Worm (Caenorhabditis elegans) whole organism, dauer: ENCODE data around the gene W01C9.2.

ENCODE experiments used
- unc-62 ChIP-seq: sonication (generic microtip); optimal IDR thresholded peaks from 2 replicates; lab custom pipeline; 2017; ENCODE audit warnings: missing biosample characterization, missing genetic modification reagents, missing genetic modification characterization

W01C9.2 gene

DNA sequence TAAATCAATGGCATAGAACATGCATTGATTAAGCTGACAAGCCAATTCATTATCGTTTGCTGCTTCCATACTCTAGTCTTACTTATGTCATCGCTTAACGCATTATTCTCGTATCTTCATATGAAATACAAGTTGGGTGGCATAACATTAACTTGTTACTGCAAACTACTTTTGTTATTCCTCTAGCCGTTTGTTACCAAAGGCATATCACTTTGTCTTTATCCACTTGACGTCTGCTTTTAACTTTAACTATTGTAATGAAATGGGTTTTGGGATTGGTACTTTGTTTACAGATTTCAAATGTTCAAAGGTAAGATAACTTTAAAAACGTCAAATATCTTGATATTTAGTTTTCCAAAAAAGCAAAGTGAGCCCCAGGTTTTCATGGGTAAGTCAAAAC lies at the start of gene W01C9.2:
Gene W01C9.2 (plus strand): TSS at position 301 of the 400 bp plus-strand sequence.
- TF ChIP-seq unc-62 (GFP tag; lab: Kevin White, UChicago), result no peak

DNA sequence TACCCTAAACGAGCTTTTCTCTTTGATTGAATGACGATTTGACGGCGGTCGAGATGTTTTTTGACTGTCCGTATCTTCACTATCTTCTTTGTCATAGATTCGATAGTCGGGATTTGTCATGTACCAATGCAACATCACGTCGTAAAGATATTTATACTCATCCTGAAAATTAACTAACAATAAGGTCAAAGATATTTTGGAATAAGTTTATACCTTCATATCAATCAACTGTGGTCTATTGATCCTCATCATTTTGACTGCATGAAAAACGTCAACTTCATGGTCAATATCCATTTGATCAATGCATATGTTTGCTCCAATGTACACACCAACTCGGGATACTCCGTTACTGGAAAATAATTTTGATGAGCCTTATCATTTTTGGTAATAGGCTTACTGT lies 48.0 kb upstream of the W01C9.2 start:
- TF ChIP-seq unc-62 (GFP tag; lab: Kevin White, UChicago), result no peak

DNA sequence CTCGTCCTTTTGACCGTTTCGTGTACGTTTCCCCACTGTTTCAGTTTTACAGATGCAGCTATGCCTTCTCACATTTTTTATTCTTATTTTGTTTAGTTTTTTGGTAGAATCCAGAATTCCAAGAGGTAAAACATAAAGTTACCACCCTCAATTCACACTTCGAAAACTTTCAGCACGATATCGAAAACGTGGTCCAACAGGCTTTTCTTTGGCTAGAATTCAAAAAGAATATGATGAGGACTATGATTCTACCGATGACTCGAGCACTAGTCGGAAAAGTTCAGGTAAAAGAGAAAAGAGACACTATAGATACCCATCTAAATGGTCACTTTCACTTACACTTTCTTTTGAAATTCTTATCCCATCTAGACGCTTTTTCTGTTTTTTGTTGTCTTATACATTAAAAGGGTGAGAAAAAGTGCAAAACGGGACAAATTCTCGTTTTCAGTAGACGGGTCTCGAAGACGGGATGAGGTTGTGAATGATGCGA lies 41.9 kb upstream of the W01C9.2 start, which contains the start of gene M05D6.9:
Gene M05D6.9 (plus strand): TSS at position 51 of the 490 bp plus-strand sequence.
- TF ChIP-seq unc-62 (GFP tag; lab: Kevin White, UChicago), result no peak

DNA sequence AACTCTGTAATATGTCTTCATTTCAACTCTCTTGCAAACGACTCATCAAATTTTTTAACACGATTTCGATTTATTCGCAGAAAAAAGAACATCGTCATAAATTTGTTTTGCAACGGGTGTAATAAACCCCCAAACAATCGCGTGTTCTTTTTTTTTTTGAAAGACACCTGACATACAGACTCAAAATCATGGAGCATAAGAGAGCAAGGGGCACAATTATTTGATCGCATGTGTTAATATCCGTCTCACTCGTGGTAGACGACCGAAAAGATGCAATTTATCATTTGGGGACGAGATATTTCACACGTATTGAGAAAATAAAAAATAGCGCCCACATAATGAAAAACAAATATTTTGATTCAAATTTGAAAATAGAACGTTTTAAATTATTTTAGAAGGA lies 40.0 kb upstream of the W01C9.2 start:
- no peak for TF ChIP-seq unc-62 (GFP tag; lab: Kevin White, UChicago)

- no peak for TF ChIP-seq unc-62 (GFP tag; lab: Kevin White, UChicago)
Observed at ce11 chrII:8498173-8498572, 38.0 kb upstream of the W01C9.2 start.

DNA sequence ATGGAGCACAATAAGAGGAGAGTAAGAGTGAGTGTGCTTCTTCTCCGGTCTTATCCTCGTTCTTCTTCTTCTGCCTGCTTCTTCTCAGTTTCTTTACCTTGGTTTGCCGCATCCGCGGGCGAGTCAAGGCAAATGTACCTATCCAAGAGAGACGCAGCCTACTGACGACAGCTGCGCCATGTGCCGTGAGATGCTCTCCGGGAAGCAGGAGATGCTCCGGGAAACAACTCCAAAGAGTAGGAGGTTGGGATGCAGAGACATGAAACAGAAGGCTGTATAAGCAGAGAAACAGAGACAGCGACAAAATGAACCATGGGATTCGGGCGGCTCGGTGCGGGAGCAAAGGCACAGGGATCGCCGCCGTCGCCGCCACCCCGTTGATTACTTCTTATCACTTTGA lies 37.1 kb upstream of the W01C9.2 start:
- no peak for TF ChIP-seq unc-62 (GFP tag; lab: Kevin White, UChicago)

DNA sequence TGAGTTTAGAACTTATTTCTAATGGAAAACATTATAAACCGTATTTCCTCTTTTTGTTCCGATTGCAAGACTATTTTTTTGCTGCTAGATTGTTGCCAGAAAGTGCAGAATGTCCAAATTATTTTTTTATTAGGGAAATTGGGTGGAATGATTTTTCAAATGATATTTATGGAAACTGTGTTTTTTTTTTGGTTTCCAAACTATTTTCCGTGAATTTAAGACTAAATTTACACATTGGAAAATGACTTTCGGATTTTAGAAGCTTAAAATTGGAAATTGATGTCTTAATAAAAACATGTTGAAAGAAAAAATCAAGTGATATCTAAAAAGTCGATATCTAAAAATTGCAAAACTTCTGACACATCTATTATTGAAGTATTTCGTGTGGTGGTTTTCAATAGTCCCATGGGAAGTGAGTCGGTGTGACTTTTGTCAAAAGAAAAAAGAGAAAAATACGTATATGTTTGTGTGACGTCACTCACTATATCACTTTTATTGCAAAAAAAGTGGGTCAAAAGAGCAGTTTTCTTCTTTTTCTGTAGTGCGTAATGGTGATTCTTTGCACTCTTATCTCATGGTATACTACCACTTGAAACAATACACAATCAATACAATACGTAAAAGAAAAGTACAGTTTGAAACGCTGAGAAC lies 32.0 kb upstream of the W01C9.2 start:
- TF ChIP-seq unc-62 (GFP tag; lab: Kevin White, UChicago), result no peak

ce11 chrII:8506759-8507158 lies 29.4 kb upstream of the W01C9.2 start:
- TF ChIP-seq unc-62 (GFP tag; lab: Kevin White, UChicago), result no peak

- TF ChIP-seq unc-62 (GFP tag; lab: Kevin White, UChicago), result no peak
Observed at ce11 chrII:8508956-8509355, 27.2 kb upstream of the W01C9.2 start, which contains the start of gene T13H5.1. T13H5.1 (minus strand) TSS chrII:8509056.

DNA sequence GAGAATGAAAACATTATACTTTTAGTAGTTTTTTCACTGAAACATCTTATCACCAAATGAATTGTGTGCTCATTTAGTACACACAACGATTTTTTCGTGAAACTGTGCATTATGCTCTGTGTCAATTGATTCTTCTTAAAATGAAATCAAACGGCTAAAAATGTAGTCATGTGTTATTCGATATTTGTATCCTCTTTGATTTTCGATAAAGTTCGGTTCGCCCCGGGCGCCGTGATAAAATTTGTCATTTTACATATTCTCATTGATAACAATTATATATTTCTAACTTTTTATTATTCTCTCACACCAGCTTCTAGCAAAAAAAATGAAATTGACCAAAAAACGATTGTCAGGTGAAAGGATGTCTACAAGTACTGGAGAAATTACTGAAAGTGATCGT lies 21.4 kb upstream of the W01C9.2 start, which contains the start of gene ctg-2:
Gene ctg-2 (plus strand): TSS at position 326 of the 400 bp plus-strand sequence.
- no peak for TF ChIP-seq unc-62 (GFP tag; lab: Kevin White, UChicago)

- TF ChIP-seq unc-62 (GFP tag; lab: Kevin White, UChicago), result no peak
Observed at ce11 chrII:8515521-8515920, 20.6 kb upstream of the W01C9.2 start.

DNA sequence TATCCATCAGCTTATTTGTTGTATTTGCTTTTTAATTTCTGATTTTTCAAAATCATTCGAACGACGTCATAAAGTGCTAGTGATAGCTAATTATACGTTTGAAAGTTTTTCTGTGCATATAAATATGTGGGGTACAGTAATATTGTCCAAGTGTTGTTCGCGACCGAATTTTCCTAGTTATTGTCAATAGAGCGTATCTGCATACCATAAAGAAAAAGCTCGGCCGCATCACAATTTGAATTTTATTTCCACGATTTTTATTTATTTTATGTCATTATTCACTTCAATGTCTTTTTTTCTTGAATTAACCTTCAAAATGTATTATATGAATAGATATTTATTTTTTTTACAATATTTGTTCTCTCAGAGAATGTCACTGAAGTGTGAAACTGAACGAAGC lies 19.4 kb upstream of the W01C9.2 start, which contains the start of gene rnh-2:
Gene rnh-2 (plus strand): TSS at position 368 of the 400 bp plus-strand sequence.
- no peak for TF ChIP-seq unc-62 (GFP tag; lab: Kevin White, UChicago)

- no peak for TF ChIP-seq unc-62 (GFP tag; lab: Kevin White, UChicago)
Observed at ce11 chrII:8518210-8518609, 17.9 kb upstream of the W01C9.2 start, which contains the start of gene T13H5.8. T13H5.8 (plus strand) TSS chrII:8518510.

ce11 chrII:8520625-8521024 lies 15.5 kb upstream of the W01C9.2 start, which contains the start of gene cht-2:
cht-2 (plus strand) TSS chrII:8520925.
- TF ChIP-seq unc-62 (GFP tag; lab: Kevin White, UChicago), result no peak

- no peak for TF ChIP-seq unc-62 (GFP tag; lab: Kevin White, UChicago)
Observed at ce11 chrII:8525133-8525736, 10.9 kb upstream of the W01C9.2 start, which contains the start of the genes prp-9 and mrps-18B. prp-9 (minus strand) TSS chrII:8525396. mrps-18B (plus strand) TSS chrII:8525681.

ce11 chrII:8529176-8529698 lies 6.9 kb upstream of the W01C9.2 start:
- TF ChIP-seq unc-62 (GFP tag; lab: Kevin White, UChicago), result no peak
